Worm (Caenorhabditis elegans) whole organism, late embryonic: ENCODE data around the gene ceh-60.

ENCODE experiments used
- ahr-1 ChIP-seq: sonication (generic microtip); optimal IDR thresholded peaks from 2 replicates; lab custom pipeline; 2016; ENCODE audit warnings: missing genetic modification characterization, missing compliant biosample characterization
- ceh-19 ChIP-seq: fragments of 200-800 bp; sonication (Bioruptor generic); optimal IDR thresholded peaks from 2 replicates; lab custom pipeline; 2018; ENCODE audit warnings: mild to moderate bottlenecking, missing genetic modification characterization, missing compliant biosample characterization
- ceh-30 ChIP-seq: fragments of 150-350 bp; optimal IDR thresholded peaks from 2 replicates; lab custom pipeline; 2014; ENCODE audit warnings: missing biosample characterization, missing genetic modification characterization
- elt-2 ChIP-seq: sonication (generic microtip); optimal IDR thresholded peaks from 2 replicates; lab custom pipeline; 2016; ENCODE audit warnings: missing genetic modification reagents, missing genetic modification characterization, missing compliant biosample characterization

ceh-60 gene

DNA sequence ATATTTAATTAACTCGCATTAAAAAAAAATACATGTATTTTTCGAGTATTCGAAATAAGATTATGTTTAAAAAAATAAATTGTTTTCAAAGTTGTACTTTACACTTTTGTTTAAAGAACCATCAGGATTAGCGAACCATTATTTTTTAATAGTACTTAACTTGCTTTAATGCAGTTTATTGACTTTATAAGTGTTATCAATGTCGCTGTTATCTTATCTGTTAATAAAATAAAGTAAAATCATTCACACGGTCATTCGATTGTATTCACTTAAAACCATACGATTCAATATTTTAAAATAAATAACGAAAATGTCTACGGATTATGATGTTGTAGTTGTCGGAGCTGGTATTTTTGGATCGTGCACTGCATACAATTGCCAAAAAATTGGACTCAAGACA, 53.4 kb downstream of the ceh-60 start, which contains the start of gene C15B12.1:
Gene C15B12.1 (plus strand): TSS at position 271 of the 400 bp plus-strand sequence.
- TF ChIP-seq ceh-19 (GFP tag; lab: Kevin White, UChicago) (no peak), ahr-1 (no peak), elt-2 (tag; lab: Kevin White, UChicago) (peak; percentile 59)

DNA sequence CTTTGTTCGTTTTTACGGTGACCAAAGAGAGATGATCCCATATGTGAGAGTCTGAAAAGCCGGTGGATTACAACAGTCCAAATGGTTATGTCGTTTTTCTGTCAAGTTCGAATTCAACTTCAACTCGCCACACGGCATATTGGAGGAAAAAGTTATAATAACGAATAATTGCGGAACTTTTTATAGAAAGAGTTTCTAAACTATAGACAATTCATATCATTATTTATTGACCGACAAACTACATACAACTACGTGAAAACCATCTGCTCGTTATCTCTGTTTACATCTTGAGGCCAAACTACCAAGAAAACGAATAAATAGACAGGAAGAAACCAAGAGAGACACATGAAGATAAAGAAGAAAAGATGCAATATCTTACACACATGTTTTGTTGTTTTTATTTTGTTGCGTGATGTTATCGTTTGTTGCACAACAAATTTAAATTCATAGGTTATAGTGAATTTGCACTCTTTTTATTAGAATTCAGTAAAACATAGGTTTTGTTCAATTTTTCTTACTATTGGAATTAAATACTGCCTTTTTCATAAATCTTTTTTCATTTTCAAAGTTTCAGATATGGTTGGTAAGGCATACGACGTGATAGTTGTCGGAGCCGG, 56.1 kb downstream of the ceh-60 start, which contains the start of the genes C15B12.4 and C15B12.8:
Gene C15B12.4 (minus strand): TSS at position 51 of the 617 bp plus-strand sequence.
Gene C15B12.8 (plus strand): TSS at position 567 of the 617 bp plus-strand sequence.
- TF ChIP-seq ceh-30 (tag; lab: Kevin White, UChicago) (no peak), elt-2 (tag; lab: Kevin White, UChicago) (peak; percentile 54)
